Worm (Caenorhabditis elegans): Measurements from ENCODE around the gene srsx-24.

- no peak for TF ChIP-seq T23F11.4 (GFP tag; optimal IDR thresholded peaks at IDR 0.05)
- no peak for TF ChIP-seq eyg-1 (tag; optimal IDR thresholded peaks at IDR 0.05)
- no peak for TF ChIP-seq pha-4 (tag; optimal IDR thresholded peaks at IDR 0.05)
Measured at ce11 chrV:7352186-7353053, 26.9 kb downstream of the srsx-24 start, which contains the start of the genes srh-231 and srh-275.
